Worm (Caenorhabditis elegans) whole organism, young adult: ENCODE data around the gene ncx-6.

Source experiments
- B0035.1 ChIP-seq: sonication (generic microtip); optimal IDR thresholded peaks from 2 replicates; lab custom pipeline; 2016; ENCODE audit warnings: missing genetic modification characterization, mild to moderate bottlenecking, missing compliant biosample characterization, missing genotype, missing genetic modification reagents
- B0336.3 ChIP-seq: fragments of 200-800 bp; sonication (Bioruptor generic); IDR thresholded peaks from 2 replicates; pipeline ENCODE4 v1.3.6; 2022; ENCODE audit warnings: missing genetic modification characterization, missing compliant biosample characterization
- C17E4.6 ChIP-seq: fragments of 200-800 bp; sonication (Bioruptor generic); IDR thresholded peaks from 2 replicates; pipeline ENCODE4 v1.3.6; 2022; ENCODE audit warnings: missing genetic modification reagents, missing genetic modification characterization, missing compliant biosample characterization
- D2030.7 ChIP-seq: fragments of 200-800 bp; sonication (Bioruptor generic); IDR thresholded peaks from 2 replicates; pipeline ENCODE4 v1.3.6; 2022; ENCODE audit warnings: missing genetic modification reagents, missing genetic modification characterization, missing compliant biosample characterization
- F23B12.7 ChIP-seq: sonication (generic microtip); optimal IDR thresholded peaks from 2 replicates; lab custom pipeline; 2017; ENCODE audit warnings: missing genetic modification characterization, mild to moderate bottlenecking, missing compliant biosample characterization, antibody characterized with exemption, moderate library complexity; ENCODE audit not compliant: insufficient read depth
- F52B5.7 ChIP-seq: sonication (generic microtip); optimal IDR thresholded peaks from 2 replicates; lab custom pipeline; 2016; ENCODE audit warnings: mild to moderate bottlenecking, missing genetic modification characterization, missing compliant biosample characterization
- F57A8.1 ChIP-seq: fragments of 200-800 bp; sonication (Bioruptor generic); optimal IDR thresholded peaks from 2 replicates; lab custom pipeline; 2018; ENCODE audit warnings: mild to moderate bottlenecking, missing genetic modification characterization, moderate library complexity, missing compliant biosample characterization
- K11D2.4 ChIP-seq: fragments of 200-800 bp; sonication (Bioruptor generic); IDR thresholded peaks from 2 replicates; pipeline ENCODE4 v1.3.6; 2022; ENCODE audit warnings: missing genetic modification reagents, missing genetic modification characterization, missing compliant biosample characterization
- Y53G8AR.9 ChIP-seq: fragments of 200-800 bp; sonication (Bioruptor generic); conservative IDR thresholded peaks from 2 replicates; pipeline ENCODE4 v1.3.6; 2022; ENCODE audit warnings: missing genetic modification reagents, missing genetic modification characterization, missing compliant biosample characterization
- Y95B8A.8 ChIP-seq: fragments of 200-800 bp; sonication (Bioruptor generic); IDR thresholded peaks from 2 replicates; pipeline ENCODE4 v1.3.6; 2022; ENCODE audit warnings: missing genetic modification reagents, missing genetic modification characterization, missing compliant biosample characterization
- akir-1 ChIP-seq: fragments of 200-800 bp; sonication (Bioruptor generic); optimal IDR thresholded peaks from 2 replicates; lab custom pipeline; 2018; ENCODE audit warnings: mild to moderate bottlenecking, missing genetic modification characterization, moderate library complexity, missing compliant biosample characterization
- ama-1 ChIP-seq, 3 experiments: fragments of 150-350 bp in 1 of 3; sonication (generic microtip) in 2 of 3; optimal IDR thresholded peaks; 2 replicates each; lab custom pipeline; 2014 to 2018; ENCODE audit warnings: missing biosample characterization in 2 of 3, missing genetic modification characterization in 2 of 3, missing genetic modification reagents in 2 of 3
- ceh-100 ChIP-seq: fragments of 200-800 bp; sonication (Bioruptor generic); IDR thresholded peaks from 2 replicates; pipeline ENCODE4 v1.3.6; 2022; ENCODE audit warnings: missing genetic modification reagents, missing genetic modification characterization, missing compliant biosample characterization
- ceh-40 ChIP-seq: fragments of 200-800 bp; sonication (Bioruptor generic); IDR thresholded peaks from 2 replicates; pipeline ENCODE4 v1.3.6; 2022; ENCODE audit warnings: missing genetic modification characterization, missing compliant biosample characterization
- ceh-58 ChIP-seq: fragments of 200-800 bp; sonication (Bioruptor generic); IDR thresholded peaks from 2 replicates; pipeline ENCODE4 v1.3.6; 2022; ENCODE audit warnings: missing genetic modification characterization, missing compliant biosample characterization
- ceh-91 ChIP-seq: fragments of 200-800 bp; sonication (Bioruptor generic); IDR thresholded peaks from 2 replicates; pipeline ENCODE4 v1.3.6; 2022; ENCODE audit warnings: missing genetic modification reagents, missing genetic modification characterization, missing compliant biosample characterization
- efl-1 ChIP-seq: fragments of 150-350 bp; optimal IDR thresholded peaks from 2 replicates; lab custom pipeline; 2014; ENCODE audit warnings: missing biosample characterization, missing genetic modification reagents, missing genetic modification characterization
- ekl-4 ChIP-seq: fragments of 200-800 bp; sonication (Bioruptor generic); IDR thresholded peaks from 2 replicates; pipeline ENCODE4 v1.3.6; 2022; ENCODE audit warnings: missing genetic modification reagents, missing genetic modification characterization, missing compliant biosample characterization
- ets-4 ChIP-seq: fragments of 200-800 bp; sonication (Bioruptor generic); optimal IDR thresholded peaks from 2 replicates; lab custom pipeline; 2018; ENCODE audit warnings: mild to moderate bottlenecking, missing genetic modification characterization, missing compliant biosample characterization
- fkh-3 ChIP-seq: sonication (generic microtip); optimal IDR thresholded peaks from 2 replicates; lab custom pipeline; 2016; ENCODE audit warnings: mild to moderate bottlenecking, missing genetic modification characterization, missing compliant biosample characterization
- gei-17 ChIP-seq: fragments of 200-800 bp; sonication (Bioruptor generic); optimal IDR thresholded peaks from 2 replicates; lab custom pipeline; 2018; ENCODE audit warnings: mild to moderate bottlenecking, missing genetic modification characterization, missing compliant biosample characterization
- hmg-1.2 ChIP-seq: fragments of 200-800 bp; sonication (Bioruptor generic); IDR thresholded peaks from 2 replicates; pipeline ENCODE4 v1.3.6; 2022; ENCODE audit warnings: missing genetic modification reagents, missing genetic modification characterization, missing compliant biosample characterization
- hrde-1 ChIP-seq: sonication (generic microtip); optimal IDR thresholded peaks from 2 replicates; lab custom pipeline; 2016; ENCODE audit warnings: missing genetic modification characterization, mild to moderate bottlenecking, missing compliant biosample characterization, moderate library complexity, missing genotype, missing genetic modification reagents, borderline replicate concordance
- hsf-1 ChIP-seq: fragments of 200-800 bp; sonication (Bioruptor generic); IDR thresholded peaks from 2 replicates; pipeline ENCODE4 v1.3.6; 2022; ENCODE audit warnings: missing genetic modification reagents, missing genetic modification characterization, missing compliant biosample characterization
- lin-26 ChIP-seq: fragments of 200-800 bp; sonication (Bioruptor generic); IDR thresholded peaks from 2 replicates; pipeline ENCODE4 v1.3.6; 2022; ENCODE audit warnings: missing genetic modification reagents, missing genetic modification characterization, missing compliant biosample characterization
- lin-54 ChIP-seq: fragments of 200-800 bp; sonication (Bioruptor generic); optimal IDR thresholded peaks from 2 replicates; lab custom pipeline; 2018; ENCODE audit warnings: mild to moderate bottlenecking, missing genetic modification characterization, missing compliant biosample characterization
- lsl-1 ChIP-seq: fragments of 200-800 bp; sonication (Bioruptor generic); optimal IDR thresholded peaks from 2 replicates; lab custom pipeline; 2018; ENCODE audit warnings: mild to moderate bottlenecking, missing genetic modification characterization, moderate library complexity, missing compliant biosample characterization
- lsy-27 ChIP-seq: sonication (generic microtip); optimal IDR thresholded peaks from 2 replicates; lab custom pipeline; 2017; ENCODE audit warnings: missing genetic modification characterization, mild to moderate bottlenecking, missing compliant biosample characterization, antibody characterized with exemption, missing genotype, borderline replicate concordance; ENCODE audit not compliant: insufficient read depth
- madf-10 ChIP-seq: sonication (generic microtip); optimal IDR thresholded peaks from 2 replicates; lab custom pipeline; 2016; ENCODE audit warnings: mild to moderate bottlenecking, missing genetic modification characterization, missing compliant biosample characterization
- madf-3 ChIP-seq: fragments of 200-800 bp; sonication (Bioruptor generic); IDR thresholded peaks from 2 replicates; pipeline ENCODE4 v1.3.6; 2022; ENCODE audit warnings: missing genetic modification reagents, missing genetic modification characterization, missing compliant biosample characterization
- madf-6 ChIP-seq: fragments of 200-800 bp; sonication (Bioruptor generic); IDR thresholded peaks from 2 replicates; pipeline ENCODE4 v1.3.6; 2022; ENCODE audit warnings: missing genetic modification reagents, missing genetic modification characterization, missing compliant biosample characterization
- madf-8 ChIP-seq: fragments of 200-800 bp; sonication (Bioruptor generic); conservative IDR thresholded peaks from 2 replicates; pipeline ENCODE4 v1.3.6; 2022; ENCODE audit warnings: missing genetic modification reagents, missing genetic modification characterization, missing compliant biosample characterization
- mcd-1 ChIP-seq: fragments of 200-800 bp; sonication (Bioruptor generic); IDR thresholded peaks from 2 replicates; pipeline ENCODE4 v1.3.6; 2022; ENCODE audit warnings: missing genetic modification reagents, missing genetic modification characterization, missing compliant biosample characterization
- nfyb-1 ChIP-seq: fragments of 200-800 bp; sonication (Bioruptor generic); IDR thresholded peaks from 2 replicates; pipeline ENCODE4 v1.3.6; 2022; ENCODE audit warnings: missing genetic modification reagents, missing genetic modification characterization, missing compliant biosample characterization
- nhr-80 ChIP-seq: sonication (generic microtip); optimal IDR thresholded peaks from 2 replicates; lab custom pipeline; 2016; ENCODE audit warnings: missing genetic modification characterization, missing compliant biosample characterization
- pbrm-1 ChIP-seq: fragments of 200-800 bp; sonication (Bioruptor generic); IDR thresholded peaks from 2 replicates; pipeline ENCODE4 v1.3.6; 2022; ENCODE audit warnings: missing genetic modification reagents, missing genetic modification characterization, missing compliant biosample characterization
- rcor-1 ChIP-seq: fragments of 200-800 bp; sonication (Bioruptor generic); IDR thresholded peaks from 2 replicates; pipeline ENCODE4 v1.3.6; 2022; ENCODE audit warnings: missing genetic modification reagents, missing genetic modification characterization, missing compliant biosample characterization
- tbp1 ChIP-seq: fragments of 200-800 bp; sonication (Bioruptor generic); optimal IDR thresholded peaks from 2 replicates; lab custom pipeline; 2018; ENCODE audit warnings: mild to moderate bottlenecking, missing genetic modification characterization, missing compliant biosample characterization
- unc-130 ChIP-seq: sonication (generic microtip); optimal IDR thresholded peaks from 2 replicates; lab custom pipeline; 2016; ENCODE audit warnings: missing genetic modification reagents, missing genetic modification characterization, missing compliant biosample characterization
- ztf-18 ChIP-seq: sonication (generic microtip); optimal IDR thresholded peaks from 2 replicates; lab custom pipeline; 2016; ENCODE audit warnings: missing genotype, mild to moderate bottlenecking, missing genetic modification characterization, missing compliant biosample characterization
- ztf-25 ChIP-seq: fragments of 200-800 bp; sonication (Bioruptor generic); IDR thresholded peaks from 2 replicates; pipeline ENCODE4 v1.3.6; 2022; ENCODE audit warnings: missing genetic modification reagents, missing genetic modification characterization, missing compliant biosample characterization
- ztf-3 ChIP-seq: fragments of 200-800 bp; sonication (Bioruptor generic); optimal IDR thresholded peaks from 2 replicates; lab custom pipeline; 2018; ENCODE audit warnings: mild to moderate bottlenecking, missing genetic modification characterization, missing compliant biosample characterization
- ztf-6 ChIP-seq: fragments of 200-800 bp; sonication (Bioruptor generic); IDR thresholded peaks from 2 replicates; pipeline ENCODE4 v1.3.6; 2022; ENCODE audit warnings: missing genetic modification reagents, missing genetic modification characterization, missing compliant biosample characterization

ncx-6 gene

ce11 chrIII:9746665-9747064 lies 32.9 kb upstream of the ncx-6 start (continued):
- TF ChIP-seq F57A8.1 (GFP tag; lab: Kevin White, UChicago) (no peak), madf-8 (GFP tag; lab: Robert Waterston, UW) (peak; percentile 70), fkh-3 (tag; lab: Kevin White, UChicago) (no peak), ceh-40 (GFP tag; lab: Robert Waterston, UW) (no peak), ekl-4 (no peak), ztf-3 (GFP tag; lab: Kevin White, UChicago) (no peak), gei-17 (no peak), tbp1 (GFP tag; lab: Kevin White, UChicago) (peak; percentile 17), ceh-91 (GFP tag; lab: Robert Waterston, UW) (peak; percentile 74), akir-1 (GFP tag; lab: Kevin White, UChicago) (no peak), lin-26 (GFP tag; lab: Robert Waterston, UW) (no peak), pbrm-1 (GFP tag; lab: Robert Waterston, UW) (no peak), ztf-6 (GFP tag; lab: Robert Waterston, UW) (no peak), F23B12.7 (tag; lab: Kevin White, UChicago) (peak; percentile 58), unc-130 (GFP tag; lab: Kevin White, UChicago) (peak; percentile 46), madf-3 (GFP tag; lab: Robert Waterston, UW) (peak; percentile 79; the same call in 1 of the 2 replicates), ztf-25 (no peak), hmg-1.2 (peak; percentile 75), ets-4 (GFP tag; lab: Kevin White, UChicago) (no peak)
- TF ChIP-seq, all 124 proteins: peak for 21

- TF ChIP-seq Y95B8A.8 (GFP tag; lab: Robert Waterston, UW) (0 out of 2 replicates have a peak, but pooled peaks have one; percentile 9), ama-1 (optimal IDR thresholded peaks at IDR 0.05; lab: Kevin White, UChicago) (no peak), ama-1 (GFP tag; optimal IDR thresholded peaks at IDR 0.05; lab: Kevin White, UChicago) (no peak), C17E4.6 (GFP tag; lab: Robert Waterston, UW) (0 out of 2 replicates have a peak, but pooled peaks have one; percentile 12), ceh-100 (GFP tag; lab: Robert Waterston, UW) (0 out of 2 replicates have a peak, but pooled peaks have one; percentile 11), mcd-1 (GFP tag; lab: Robert Waterston, UW) (0 out of 2 replicates have a peak, but pooled peaks have one; percentile 17), lin-54 (peak; percentile 59), madf-3 (GFP tag; lab: Robert Waterston, UW) (0 out of 2 replicates have a peak, but pooled peaks have one; percentile 10), B0336.3 (GFP tag; lab: Robert Waterston, UW) (peak; percentile 70), nhr-80 (tag; lab: Kevin White, UChicago) (no peak), hmg-1.2 (peak; percentile 11; the same call in 1 of the 2 replicates), D2030.7 (GFP tag; lab: Robert Waterston, UW) (0 out of 2 replicates have a peak, but pooled peaks have one; percentile 29), F52B5.7 (peak; percentile 18), Y53G8AR.9 (peak; percentile 72; the same call in 1 of the 2 replicates), ceh-58 (GFP tag; lab: Robert Waterston, UW) (0 out of 2 replicates have a peak, but pooled peaks have one; percentile 3), lsl-1 (GFP tag; lab: Kevin White, UChicago) (peak; percentile 7), ztf-18 (tag; lab: Kevin White, UChicago) (peak; percentile 37), madf-10 (no peak), ekl-4 (0 out of 2 replicates have a peak, but pooled peaks have one; percentile 54), nfyb-1 (GFP tag; lab: Robert Waterston, UW) (no peak), efl-1 (GFP tag; lab: Kevin White, UChicago) (no peak), hsf-1 (GFP tag; lab: Robert Waterston, UW) (peak; percentile 60), B0035.1 (tag; lab: Kevin White, UChicago) (no peak), tbp1 (GFP tag; lab: Kevin White, UChicago) (peak; percentile 3), rcor-1 (GFP tag; lab: Robert Waterston, UW) (peak; percentile 24; the same call in 1 of the 2 replicates), madf-6 (GFP tag; lab: Robert Waterston, UW) (peak; percentile 59), lsy-27 (tag; lab: Kevin White, UChicago) (no peak), K11D2.4 (0 out of 2 replicates have a peak, but pooled peaks have one; percentile 27), hrde-1 (tag; lab: Kevin White, UChicago) (peak; percentile 5)
- TF ChIP-seq, all 124 proteins: peak for 21
Measured at ce11 chrIII:9745333-9745897, 31.7 kb upstream of the ncx-6 start.
